Worm (Caenorhabditis elegans) whole organism, early embryonic: ENCODE data around the gene str-14.

Experiments used
- ama-1 ChIP-seq: fragments of 150-350 bp; optimal IDR thresholded peaks from 2 replicates; lab custom pipeline; 2014
- ceh-36 ChIP-seq: sonication (generic microtip); optimal IDR thresholded peaks from 2 replicates; lab custom pipeline; 2016; ENCODE audit warnings: missing genetic modification characterization, inconsistent platforms, missing compliant biosample characterization
- hmg-4 ChIP-seq: fragments of 200-800 bp; sonication (Bioruptor generic); optimal IDR thresholded peaks from 2 replicates; lab custom pipeline; 2018; ENCODE audit warnings: mild to moderate bottlenecking, missing genetic modification characterization, missing compliant biosample characterization
- hnd-1 ChIP-seq: sonication (generic microtip); optimal IDR thresholded peaks from 2 replicates; lab custom pipeline; 2016; ENCODE audit warnings: missing genetic modification characterization, missing compliant biosample characterization

DNA sequence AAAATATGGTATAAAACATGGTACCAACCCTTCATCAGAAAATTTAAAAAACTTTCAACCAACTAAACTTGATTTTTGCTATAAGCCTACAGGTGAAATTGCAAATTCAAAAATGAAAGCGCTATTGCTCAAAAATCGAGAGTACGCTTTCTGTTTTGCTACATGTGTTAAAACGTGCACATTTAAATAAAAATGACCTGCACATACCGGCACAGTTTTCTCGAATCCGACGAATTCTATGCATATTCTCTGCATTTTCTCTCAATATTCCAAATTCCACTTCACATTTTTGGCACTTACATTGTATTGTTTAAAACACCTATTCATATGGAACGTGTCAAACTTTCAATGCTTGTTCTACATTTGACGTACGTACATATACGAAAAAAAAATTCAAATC is 44.4 kb downstream of the str-14 start, which contains the start of gene srh-145:
- TF ChIP-seq hmg-4 (GFP tag; lab: Kevin White, UChicago): no peak
- no peak for TF ChIP-seq hnd-1 (tag; lab: Kevin White, UChicago)
- no peak for TF ChIP-seq ceh-36 (tag; lab: Kevin White, UChicago)
- no peak for TF ChIP-seq ama-1
